Fruit fly (Drosophila melanogaster): ENCODE results near the gene CG45075.
A peak's percentile ranks its signal among the peaks of the same experiment; 100 is the strongest.

CG45075 gene

DNA sequence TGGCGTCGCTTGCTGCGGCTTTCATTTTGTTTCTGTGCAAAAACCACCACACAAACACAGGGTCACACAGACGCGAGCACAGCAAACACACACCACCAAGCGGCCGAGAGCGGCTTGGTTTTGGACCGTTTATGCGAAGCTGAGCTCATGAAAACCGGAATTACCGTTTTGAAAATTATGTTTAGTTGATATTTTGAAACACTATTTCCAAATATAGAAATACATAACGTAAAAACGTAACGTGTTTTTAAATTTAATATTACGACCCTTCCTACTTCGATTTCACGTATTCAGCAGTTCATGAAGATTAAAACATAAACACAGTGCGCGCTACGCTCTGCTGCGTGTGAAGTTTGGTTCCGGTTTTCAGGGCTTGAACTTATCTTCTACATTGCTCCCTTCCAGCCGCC lies 40.0 kb upstream of the CG45075 start (continued):
- peak; percentile 98 for TF ChIP-seq Hmr (GFP tag; optimal IDR thresholded peaks at IDR 0.05)
- no peak for TF ChIP-seq amos (GFP tag; IDR thresholded peaks at IDR 0.05; ENCODE audit: partially characterized antibody)
- TF ChIP-seq gsb-n (tag; optimal IDR thresholded peaks at IDR 0.05) = peak; percentile 96
- TF ChIP-seq HHEX (GFP tag; optimal IDR thresholded peaks at IDR 0.05) = peak; percentile 97
- TF ChIP-seq tll (GFP tag; optimal IDR thresholded peaks at IDR 0.05) = peak in 1 of 2 experiments; percentile 27
- TF ChIP-seq fd96Cb (tag; optimal IDR thresholded peaks at IDR 0.05) = peak; percentile 90
- peak; percentile 97 for TF ChIP-seq CG18262 (tag; optimal IDR thresholded peaks at IDR 0.05)
- TF ChIP-seq unc-4 (GFP tag; IDR thresholded peaks at IDR 0.05; ENCODE audit: partially characterized antibody) = no peak
- peak; percentile 81 for TF ChIP-seq H15 (GFP tag; IDR thresholded peaks at IDR 0.05)
- TF ChIP-seq Atf-2 (GFP tag; optimal IDR thresholded peaks at IDR 0.05) = peak; percentile 86
- no peak for TF ChIP-seq gfzf (GFP tag; optimal IDR thresholded peaks at IDR 0.05)
- peak; percentile 95 for TF ChIP-seq CG18476 (GFP tag; optimal IDR thresholded peaks at IDR 0.05)
- TF ChIP-seq bowl (GFP tag; IDR thresholded peaks at IDR 0.05) = peak; percentile 90
- TF ChIP-seq dan (GFP tag; IDR thresholded peaks at IDR 0.05) = no peak
- peak; percentile 96 for TF ChIP-seq grau (tag; optimal IDR thresholded peaks at IDR 0.05)
- peak; percentile 93 for TF ChIP-seq lbe (GFP tag; optimal IDR thresholded peaks at IDR 0.05)
- TF ChIP-seq odd (GFP tag; optimal IDR thresholded peaks at IDR 0.05) = peak; percentile 97
- TF ChIP-seq CG6175 (GFP tag; IDR thresholded peaks at IDR 0.05) = no peak
- TF ChIP-seq CG6254 (GFP tag; optimal IDR thresholded peaks at IDR 0.05) = peak; percentile 95
- TF ChIP-seq CG18764 (GFP tag; optimal IDR thresholded peaks at IDR 0.05) = peak; percentile 85
- TF ChIP-seq CG8478 (optimal IDR thresholded peaks at IDR 0.05) = peak; percentile 12
- peak; percentile 72 for TF ChIP-seq CG16815 (GFP tag; optimal IDR thresholded peaks at IDR 0.05)
- peak; percentile 94 for TF ChIP-seq Mes4 (GFP tag; optimal IDR thresholded peaks at IDR 0.05)
- peak; percentile 42 for TF ChIP-seq stwl (tag; optimal IDR thresholded peaks at IDR 0.05)
- TF ChIP-seq slou (GFP tag; optimal IDR thresholded peaks at IDR 0.05) = peak; percentile 72
- peak; percentile 89 for TF ChIP-seq twi (tag; optimal IDR thresholded peaks at IDR 0.05)
- peak; percentile 73 for TF ChIP-seq CG11093 (GFP tag; IDR thresholded peaks at IDR 0.05)
- TF ChIP-seq CG6813 (GFP tag; optimal IDR thresholded peaks at IDR 0.05) = peak; percentile 98
- peak; percentile 91 for TF ChIP-seq sim (GFP tag; IDR thresholded peaks at IDR 0.05)
- peak; percentile 84 for TF ChIP-seq cas (GFP tag; IDR thresholded peaks at IDR 0.05)
- no peak for TF ChIP-seq grn (GFP tag; optimal IDR thresholded peaks at IDR 0.05)
- peak; percentile 41; the same call in 1 of the 4 replicates for TF ChIP-seq Gug (GFP tag; IDR thresholded peaks at IDR 0.05)
- peak; percentile 76; the same call in 1 of the 2 replicates for TF ChIP-seq toy (GFP tag; IDR thresholded peaks at IDR 0.05)
- peak; percentile 85 for TF ChIP-seq Ets97D (GFP tag; optimal IDR thresholded peaks at IDR 0.05)
- TF ChIP-seq Elba2 (GFP tag; optimal IDR thresholded peaks at IDR 0.05) = no peak
- TF ChIP-seq Lpt (GFP tag; optimal IDR thresholded peaks at IDR 0.05) = no peak
- TF ChIP-seq crc (GFP tag; optimal IDR thresholded peaks at IDR 0.05) = peak; percentile 90
- TF ChIP-seq Hr78 (GFP tag; optimal IDR thresholded peaks at IDR 0.05) = peak in 1 of 2 experiments; percentile 97
- TF ChIP-seq CG3847 (GFP tag; IDR thresholded peaks at IDR 0.05) = peak; percentile 94
- peak; percentile 95 for TF ChIP-seq CG10366 (GFP tag; IDR thresholded peaks at IDR 0.05)
- peak; percentile 97 for TF ChIP-seq seq (GFP tag; IDR thresholded peaks at IDR 0.05)
- peak; percentile 28; the same call in 1 of the 2 replicates for TF ChIP-seq Dip2 (GFP tag; IDR thresholded peaks at IDR 0.05)
- TF ChIP-seq CG15011 (GFP tag; optimal IDR thresholded peaks at IDR 0.05) = peak; percentile 89
- peak; percentile 81 for TF ChIP-seq CG3163 (GFP tag; optimal IDR thresholded peaks at IDR 0.05)
- no peak for TF ChIP-seq CG13287 (GFP tag; IDR thresholded peaks at IDR 0.05; ENCODE audit: partially characterized antibody)
- TF ChIP-seq CG30431 (GFP tag; optimal IDR thresholded peaks at IDR 0.05) = peak; percentile 84
- peak; percentile 94 for TF ChIP-seq cwo (GFP tag; optimal IDR thresholded peaks at IDR 0.05)
- TF ChIP-seq kah (GFP tag; optimal IDR thresholded peaks at IDR 0.05) = peak; percentile 92
- TF ChIP-seq MTF-1 (GFP tag; optimal IDR thresholded peaks at IDR 0.05; ENCODE audit: borderline replicate concordance) = peak; percentile 91
- TF ChIP-seq dpn (GFP tag; optimal IDR thresholded peaks at IDR 0.05) = peak; percentile 94

All from whole organism, embryonic.